Fruit fly (Drosophila melanogaster): Measurements from ENCODE around the gene Pdp.

The Pdp gene

dm6 chrX:7706398-7707349, 27.8 kb downstream of the Pdp start (continued):
- TF ChIP-seq danr (GFP tag; IDR thresholded peaks at IDR 0.05): peak; percentile 96
- peak; percentile 99 for TF ChIP-seq CG10366 (GFP tag; IDR thresholded peaks at IDR 0.05)
- TF ChIP-seq Fer2 (tag; optimal IDR thresholded peaks at IDR 0.05): peak; percentile 99
- peak; percentile 98 for TF ChIP-seq Taf1 (GFP tag; IDR thresholded peaks at IDR 0.05)
- peak; percentile 95 for TF ChIP-seq CG18476 (GFP tag; optimal IDR thresholded peaks at IDR 0.05)
- peak; percentile 98 for TF ChIP-seq caup (GFP tag; optimal IDR thresholded peaks at IDR 0.05; ENCODE audit: severe bottlenecking)
- TF ChIP-seq h (optimal IDR thresholded peaks at IDR 0.05): no peak
- no peak for TF ChIP-seq ato (GFP tag; IDR thresholded peaks at IDR 0.05; ENCODE audit: partially characterized antibody)
- TF ChIP-seq CG4424 (GFP tag; optimal IDR thresholded peaks at IDR 0.05): peak; percentile 95
- TF ChIP-seq bbx (GFP tag; IDR thresholded peaks at IDR 0.05; ENCODE audit: partially characterized antibody): no peak
- peak; percentile 90 for TF ChIP-seq Doc2 (GFP tag; IDR thresholded peaks at IDR 0.05)
- peak; percentile 98 for TF ChIP-seq oc (tag; optimal IDR thresholded peaks at IDR 0.05)
- TF ChIP-seq YL-1 (GFP tag; optimal IDR thresholded peaks at IDR 0.05): peak; percentile 90
- peak; percentile 72 for TF ChIP-seq tx (GFP tag; optimal IDR thresholded peaks at IDR 0.05)
- TF ChIP-seq CG15073 (GFP tag; optimal IDR thresholded peaks at IDR 0.05): peak; percentile 90
- TF ChIP-seq D19A (tag; optimal IDR thresholded peaks at IDR 0.05): peak; percentile 94
- TF ChIP-seq Kr (GFP tag; optimal IDR thresholded peaks at IDR 0.05): no peak
- TF ChIP-seq ase (GFP tag; IDR thresholded peaks at IDR 0.05): peak; percentile 98
- TF ChIP-seq bsh (GFP tag; optimal IDR thresholded peaks at IDR 0.05): peak; percentile 97 to 98
- TF ChIP-seq pita (GFP tag; optimal IDR thresholded peaks at IDR 0.05): no peak
- peak; percentile 99 for TF ChIP-seq sob (GFP tag; IDR thresholded peaks at IDR 0.05)
- TF ChIP-seq B-H1 (GFP tag; IDR thresholded peaks at IDR 0.05): peak; percentile 97
- peak; percentile 98 for TF ChIP-seq seq (GFP tag; IDR thresholded peaks at IDR 0.05)
- TF ChIP-seq CG10462 (GFP tag; optimal IDR thresholded peaks at IDR 0.05): peak; percentile 89
- TF ChIP-seq gce (GFP tag; IDR thresholded peaks at IDR 0.05): peak; percentile 98
- TF ChIP-seq CG17912 (GFP tag; optimal IDR thresholded peaks at IDR 0.05): peak; percentile 97
- no peak for TF ChIP-seq CG6791 (GFP tag; IDR thresholded peaks at IDR 0.05; ENCODE audit: partially characterized antibody)
- TF ChIP-seq jumu (GFP tag; optimal IDR thresholded peaks at IDR 0.05): peak; percentile 74
- TF ChIP-seq Meics (GFP tag; optimal IDR thresholded peaks at IDR 0.05): peak; percentile 98
- peak; percentile 5 for TF ChIP-seq gcm2 (GFP tag; optimal IDR thresholded peaks at IDR 0.05)
- TF ChIP-seq knrl (GFP tag; IDR thresholded peaks at IDR 0.05; ENCODE audit: partially characterized antibody): no peak; the same call in 2 of the 3 replicates
- TF ChIP-seq NfI (GFP tag; optimal IDR thresholded peaks at IDR 0.05): peak; percentile 98
- peak; percentile 99 for TF ChIP-seq dmrt99B (tag; optimal IDR thresholded peaks at IDR 0.05)
- TF ChIP-seq CG17802 (tag; optimal IDR thresholded peaks at IDR 0.05): peak; percentile 85
- peak; percentile 48; the same call in 1 of the 2 replicates for TF ChIP-seq Dref (GFP tag; IDR thresholded peaks at IDR 0.05)
- TF ChIP-seq CG10274 (GFP tag; optimal IDR thresholded peaks at IDR 0.05): peak; percentile 85
- peak; percentile 94 for TF ChIP-seq CG10267 (tag; optimal IDR thresholded peaks at IDR 0.05)
- TF ChIP-seq CG17328 (GFP tag; IDR thresholded peaks at IDR 0.05): peak; percentile 98
- TF ChIP-seq Adf1 (GFP tag; IDR thresholded peaks at IDR 0.05): peak; percentile 90
- no peak for TF ChIP-seq Sin3A (optimal IDR thresholded peaks at IDR 0.05)
- peak; percentile 96 for TF ChIP-seq CG32767 (GFP tag; IDR thresholded peaks at IDR 0.05)
- TF ChIP-seq CG10209 (GFP tag; optimal IDR thresholded peaks at IDR 0.05): peak; percentile 96
- TF ChIP-seq H15 (GFP tag; IDR thresholded peaks at IDR 0.05): peak; percentile 98
- TF ChIP-seq MTF-1 (GFP tag; optimal IDR thresholded peaks at IDR 0.05; ENCODE audit: borderline replicate concordance): peak; percentile 94
- TF ChIP-seq pan (optimal IDR thresholded peaks at IDR 0.05): no peak
- TF ChIP-seq pan (GFP tag; optimal IDR thresholded peaks at IDR 0.05 in 1 of 2, IDR thresholded peaks at IDR 0.05 in 1 of 2): peak in 1 of 2 experiments; percentile 99
- peak; percentile 99 for TF ChIP-seq CG14441 (GFP tag; IDR thresholded peaks at IDR 0.05)
- peak; percentile 85 for TF ChIP-seq emc (GFP tag; optimal IDR thresholded peaks at IDR 0.05)
- peak; percentile 89 for TF ChIP-seq CG31365 (tag; optimal IDR thresholded peaks at IDR 0.05)
